Worm (Caenorhabditis elegans) whole organism, L4 larva: Measurements from ENCODE around the gene catp-8.
A peak's percentile ranks its signal among the peaks of the same experiment; 100 is the strongest.

Experiments
- F10B5.3 ChIP-seq: sonication (generic microtip); optimal IDR thresholded peaks from 2 replicates; lab custom pipeline; 2016; ENCODE audit warnings: mild to moderate bottlenecking, missing genetic modification characterization, missing compliant biosample characterization
- F26F4.8 ChIP-seq: fragments of 200-800 bp; sonication (Bioruptor generic); conservative IDR thresholded peaks from 2 replicates; pipeline ENCODE4 v1.3.6; 2022; ENCODE audit warnings: missing genetic modification characterization, missing compliant biosample characterization
- F44E2.7 ChIP-seq: fragments of 200-800 bp; sonication (Bioruptor generic); IDR thresholded peaks from 2 replicates; pipeline ENCODE4 v2.1.2; 2022; ENCODE audit warnings: missing genetic modification characterization, missing compliant biosample characterization
- F49E8.2 ChIP-seq: sonication (generic microtip); optimal IDR thresholded peaks from 2 replicates; lab custom pipeline; 2016; ENCODE audit warnings: missing compliant biosample characterization, mild to moderate bottlenecking, missing genetic modification characterization, borderline replicate concordance
- T26A8.4 ChIP-seq: fragments of 200-800 bp; sonication (Bioruptor generic); IDR thresholded peaks from 2 replicates; pipeline ENCODE4 v1.3.6; 2022; ENCODE audit warnings: missing genetic modification characterization, missing compliant biosample characterization
- Y5F2A.4 ChIP-seq: fragments of 200-800 bp; sonication (Bioruptor generic); optimal IDR thresholded peaks from 2 replicates; lab custom pipeline; 2018; ENCODE audit warnings: mild to moderate bottlenecking, missing genetic modification characterization, missing compliant biosample characterization
- Y75B8A.6 ChIP-seq: fragments of 200-800 bp; sonication (Bioruptor generic); IDR thresholded peaks from 2 replicates; pipeline ENCODE4 v1.3.6; 2022; ENCODE audit warnings: missing genetic modification reagents, missing genetic modification characterization, missing compliant biosample characterization
- ZK337.2 ChIP-seq: fragments of 200-800 bp; sonication (Bioruptor generic); IDR thresholded peaks from 2 replicates; pipeline ENCODE4 v1.3.6; 2022; ENCODE audit warnings: missing genetic modification reagents, missing genetic modification characterization, missing compliant biosample characterization
- aha-1 ChIP-seq: fragments of 150-350 bp; peaks from one replicate; lab custom pipeline; 2014; ENCODE audit warnings: missing biosample characterization, missing genetic modification characterization
- ama-1 ChIP-seq: fragments of 150-350 bp; optimal IDR thresholded peaks from 2 replicates; lab custom pipeline; 2014; ENCODE audit warnings: inconsistent platforms, mixed read lengths
- attf-4 ChIP-seq: sonication (generic microtip); optimal IDR thresholded peaks from 3 replicates; lab custom pipeline; 2017; ENCODE audit warnings: missing biosample characterization, missing genetic modification characterization
- ceh-28 ChIP-seq: fragments of 150-350 bp; optimal IDR thresholded peaks from 2 replicates; lab custom pipeline; 2014; ENCODE audit warnings: missing biosample characterization, missing genetic modification reagents, missing genetic modification characterization
- ceh-32 ChIP-seq: sonication (generic microtip); optimal IDR thresholded peaks from 2 replicates; lab custom pipeline; 2016; ENCODE audit warnings: mild to moderate bottlenecking, missing genetic modification characterization, missing compliant biosample characterization; ENCODE audit not compliant: poor library complexity
- ceh-82 ChIP-seq: sonication (generic microtip); optimal IDR thresholded peaks from 2 replicates; lab custom pipeline; 2017; ENCODE audit warnings: missing biosample characterization, missing genetic modification characterization
- ces-1 ChIP-seq: fragments of 150-350 bp; sonication (generic microtip); optimal IDR thresholded peaks from 4 replicates; lab custom pipeline; 2014; ENCODE audit warnings: missing biosample characterization, missing genetic modification reagents, missing genetic modification characterization
- daf-16 ChIP-seq, 3 experiments: sonication (generic microtip); optimal IDR thresholded peaks; 2 replicates each; lab custom pipeline; 2016 to 2017; ENCODE audit warnings: missing genetic modification characterization in 3 of 3, missing genetic modification reagents in 3 of 3, mild to moderate bottlenecking in 2 of 3, missing compliant biosample characterization in 2 of 3, missing biosample characterization in 1 of 3, moderate library complexity in 1 of 3
- daf-8 ChIP-seq: fragments of 200-800 bp; sonication (Bioruptor generic); IDR thresholded peaks from 2 replicates; pipeline ENCODE4 v1.3.6; 2022; ENCODE audit warnings: missing genetic modification characterization, missing compliant biosample characterization
- duxl-1 ChIP-seq: sonication (generic microtip); optimal IDR thresholded peaks from 2 replicates; lab custom pipeline; 2016; ENCODE audit warnings: mild to moderate bottlenecking, missing genetic modification characterization, moderate library complexity, missing compliant biosample characterization; ENCODE audit not compliant: poor library complexity
- egl-27 ChIP-seq: sonication (generic microtip); optimal IDR thresholded peaks from 3 replicates; lab custom pipeline; 2017; ENCODE audit warnings: missing biosample characterization, missing genetic modification reagents, missing genetic modification characterization
- egl-43 ChIP-seq: fragments of 200-800 bp; sonication (Bioruptor generic); IDR thresholded peaks from 2 replicates; pipeline ENCODE4 v1.3.6; 2022; ENCODE audit warnings: missing genetic modification reagents, missing genetic modification characterization, missing compliant biosample characterization
- fkh-10 ChIP-seq: fragments of 150-350 bp; optimal IDR thresholded peaks from 2 replicates; lab custom pipeline; 2014; ENCODE audit warnings: missing biosample characterization, missing genetic modification reagents, missing genetic modification characterization
- gei-8 ChIP-seq: fragments of 200-800 bp; sonication (Bioruptor generic); optimal IDR thresholded peaks from 2 replicates; lab custom pipeline; 2018; ENCODE audit warnings: mild to moderate bottlenecking, missing genetic modification characterization, missing compliant biosample characterization
- hlh-11 ChIP-seq: fragments of 200-800 bp; sonication (Bioruptor generic); optimal IDR thresholded peaks from 2 replicates; lab custom pipeline; 2018; ENCODE audit warnings: mild to moderate bottlenecking, missing genetic modification characterization, missing compliant biosample characterization
- hlh-30 ChIP-seq: sonication (generic microtip); optimal IDR thresholded peaks from 2 replicates; lab custom pipeline; 2017; ENCODE audit warnings: antibody characterized with exemption, mild to moderate bottlenecking, missing genetic modification characterization, missing compliant biosample characterization; ENCODE audit not compliant: insufficient read depth
- lim-7 ChIP-seq: fragments of 200-800 bp; sonication (Bioruptor generic); IDR thresholded peaks from 2 replicates; pipeline ENCODE4 v1.3.6; 2022; ENCODE audit warnings: missing genetic modification characterization, missing compliant biosample characterization
- lin-38 ChIP-seq: fragments of 200-800 bp; sonication (Bioruptor generic); IDR thresholded peaks from 2 replicates; pipeline ENCODE4 v1.3.6; 2022; ENCODE audit warnings: missing genetic modification reagents, missing genetic modification characterization, missing compliant biosample characterization
- lir-3 ChIP-seq: sonication (generic microtip); optimal IDR thresholded peaks from 2 replicates; lab custom pipeline; 2016; ENCODE audit warnings: mild to moderate bottlenecking, missing genetic modification characterization, missing compliant biosample characterization
- lsy-2 ChIP-seq, 2 experiments: fragments of 150-350 bp in 1 of 2; sonication (generic microtip) in 1 of 2; optimal IDR thresholded peaks; 2 replicates each; lab custom pipeline; 2014 to 2017; ENCODE audit warnings: missing biosample characterization in 2 of 2, missing genetic modification characterization in 2 of 2
- madf-5 ChIP-seq, 2 experiments: fragments of 200-800 bp; sonication (Bioruptor generic); IDR thresholded peaks; 2 replicates each; pipeline ENCODE4 v1.3.6; 2022; ENCODE audit warnings: missing compliant biosample characterization in 2 of 2, missing genetic modification characterization in 2 of 2
- mes-2 ChIP-seq: sonication (generic microtip); optimal IDR thresholded peaks from 2 replicates; lab custom pipeline; 2016; ENCODE audit warnings: missing genotype, mild to moderate bottlenecking, missing genetic modification characterization, missing compliant biosample characterization; ENCODE audit not compliant: poor library complexity, severe bottlenecking
- nhr-11 ChIP-seq: fragments of 150-350 bp; optimal IDR thresholded peaks from 2 replicates; lab custom pipeline; 2014; ENCODE audit warnings: missing biosample characterization, missing genetic modification characterization
- nhr-237 ChIP-seq: sonication (generic microtip); optimal IDR thresholded peaks from 2 replicates; lab custom pipeline; 2017; ENCODE audit warnings: missing biosample characterization, missing genetic modification characterization
- nhr-25 ChIP-seq: sonication (generic microtip); optimal IDR thresholded peaks from 2 replicates; lab custom pipeline; 2017; ENCODE audit warnings: missing genetic modification characterization, mild to moderate bottlenecking, missing compliant biosample characterization, antibody characterized with exemption, moderate library complexity, borderline replicate concordance; ENCODE audit not compliant: insufficient read depth
- nhr-28 ChIP-seq: fragments of 150-350 bp; optimal IDR thresholded peaks from 2 replicates; lab custom pipeline; 2014; ENCODE audit warnings: missing biosample characterization, missing genetic modification characterization
- nhr-41 ChIP-seq: fragments of 200-800 bp; sonication (Bioruptor generic); IDR thresholded peaks from 2 replicates; pipeline ENCODE4 v1.3.6; 2022; ENCODE audit warnings: missing genetic modification reagents, missing genetic modification characterization, missing compliant biosample characterization
- nhr-42 ChIP-seq: fragments of 200-800 bp; sonication (Bioruptor generic); IDR thresholded peaks from 2 replicates; pipeline ENCODE4 v1.3.6; 2022; ENCODE audit warnings: missing genetic modification characterization, missing compliant biosample characterization
- nhr-48 ChIP-seq: sonication (generic microtip); optimal IDR thresholded peaks from 2 replicates; lab custom pipeline; 2016; ENCODE audit warnings: mild to moderate bottlenecking, missing genetic modification characterization, missing compliant biosample characterization
- nhr-6 ChIP-seq: fragments of 150-350 bp; optimal IDR thresholded peaks from 2 replicates; lab custom pipeline; 2014; ENCODE audit warnings: missing biosample characterization, missing genetic modification characterization
- nhr-76 ChIP-seq: fragments of 150-350 bp; optimal IDR thresholded peaks from 2 replicates; lab custom pipeline; 2014; ENCODE audit warnings: missing biosample characterization, missing genetic modification characterization
- nhr-77 ChIP-seq: fragments of 150-350 bp; optimal IDR thresholded peaks from 2 replicates; lab custom pipeline; 2014; ENCODE audit warnings: missing biosample characterization, missing genetic modification characterization
- saeg-2 ChIP-seq: fragments of 200-800 bp; sonication (Bioruptor generic); IDR thresholded peaks from 2 replicates; pipeline ENCODE4 v1.3.6; 2022; ENCODE audit warnings: missing genetic modification reagents, missing genetic modification characterization, missing compliant biosample characterization
- set-16 ChIP-seq: fragments of 200-800 bp; sonication (Bioruptor generic); IDR thresholded peaks from 2 replicates; pipeline ENCODE4 v1.3.6; 2022; ENCODE audit warnings: missing genetic modification reagents, missing genetic modification characterization, missing compliant biosample characterization
- tag-97 ChIP-seq: fragments of 200-800 bp; sonication (Bioruptor generic); IDR thresholded peaks from 2 replicates; pipeline ENCODE4 v1.3.6; 2022; ENCODE audit warnings: missing genetic modification characterization, missing compliant biosample characterization
- unc-130 ChIP-seq: sonication (generic microtip); optimal IDR thresholded peaks from 2 replicates; lab custom pipeline; 2016; ENCODE audit warnings: missing genetic modification reagents, missing genetic modification characterization, missing compliant biosample characterization
- unc-39 ChIP-seq: sonication (generic microtip); optimal IDR thresholded peaks from 2 replicates; lab custom pipeline; 2017; ENCODE audit warnings: missing biosample characterization, missing genetic modification characterization
- unc-62 ChIP-seq, 3 experiments: fragments of 150-350 bp in 1 of 3; sonication (generic microtip); optimal IDR thresholded peaks in 2 of 3; peaks in 1 of 3; 1 replicate in 1 of 3; 2 replicates in 2 of 3; lab custom pipeline; 2014 to 2017; ENCODE audit warnings: missing biosample characterization in 3 of 3, missing genetic modification characterization in 3 of 3, missing genetic modification reagents in 3 of 3, missing genotype in 1 of 3
- zfp-2 ChIP-seq: sonication (generic microtip); optimal IDR thresholded peaks from 2 replicates; lab custom pipeline; 2016; ENCODE audit warnings: mild to moderate bottlenecking, missing genetic modification characterization, missing compliant biosample characterization
- zip-11 ChIP-seq: fragments of 200-800 bp; sonication (Bioruptor generic); IDR thresholded peaks from 2 replicates; pipeline ENCODE4 v1.3.6; 2022; ENCODE audit warnings: missing genetic modification characterization, missing compliant biosample characterization
- zip-2 ChIP-seq: fragments of 150-350 bp; optimal IDR thresholded peaks from 2 replicates; lab custom pipeline; 2014; ENCODE audit warnings: missing biosample characterization, missing genetic modification characterization
- ztf-11 ChIP-seq: fragments of 150-350 bp; optimal IDR thresholded peaks from 2 replicates; lab custom pipeline; 2014; ENCODE audit warnings: missing biosample characterization, missing genetic modification characterization
- ztf-7 ChIP-seq: fragments of 150-350 bp; optimal IDR thresholded peaks from 2 replicates; lab custom pipeline; 2014; ENCODE audit warnings: missing biosample characterization, missing genetic modification characterization

catp-8 gene

ce11 chrIV:11524241-11524692, 45.2 kb upstream of the catp-8 start, which contains the start of gene mep-1 (continued):
- TF ChIP-seq unc-39 (tag; lab: Kevin White, UChicago) (no peak), saeg-2 (GFP tag; lab: Robert Waterston, UW) (0 out of 2 replicates have a peak, but pooled peaks have one; percentile 41), nhr-77 (tag; lab: Kevin White, UChicago) (peak; percentile 12), lir-3 (tag; lab: Kevin White, UChicago) (peak; percentile 71), nhr-11 (peak; percentile 73), unc-130 (no peak), F49E8.2 (no peak), zip-2 (tag; lab: Kevin White, UChicago) (no peak), mes-2 (tag; lab: Kevin White, UChicago) (peak; percentile 66), zfp-2 (tag; lab: Kevin White, UChicago) (no peak), hlh-11 (peak; percentile 86), ama-1 (lab: Kevin White, UChicago) (peak; percentile 71), egl-27 (tag; lab: Kevin White, UChicago) (no peak), ceh-28 (tag; lab: Kevin White, UChicago) (no peak), T26A8.4 (GFP tag; lab: Robert Waterston, UW) (peak; percentile 57), nhr-48 (tag; lab: Kevin White, UChicago) (no peak), Y5F2A.4 (GFP tag; lab: Kevin White, UChicago) (no peak), ces-1 (no peak), attf-4 (tag; lab: Kevin White, UChicago) (no peak), gei-8 (GFP tag; lab: Kevin White, UChicago) (no peak), Y75B8A.6 (GFP tag; lab: Robert Waterston, UW) (no peak), fkh-10 (GFP tag; lab: Kevin White, UChicago) (peak; percentile 4), set-16 (GFP tag; lab: Robert Waterston, UW) (peak; percentile 98), ceh-32 (no peak), ztf-7 (tag; lab: Kevin White, UChicago) (no peak), zip-11 (GFP tag; lab: Robert Waterston, UW) (no peak), nhr-42 (GFP tag; lab: Robert Waterston, UW) (0 out of 2 replicates have a peak, but pooled peaks have one; percentile 66), F10B5.3 (peak; percentile 15), nhr-237 (tag; lab: Kevin White, UChicago) (no peak), lin-38 (GFP tag; lab: Robert Waterston, UW) (peak; percentile 66), nhr-25 (tag; lab: Kevin White, UChicago) (peak; percentile 51), hlh-30 (peak; percentile 6), ZK337.2 (GFP tag; lab: Robert Waterston, UW) (no peak), madf-5 (GFP tag; IDR thresholded peaks at IDR 0.05; lab: Robert Waterston, UW) (no peak), lsy-2 (tag; optimal IDR thresholded peaks at IDR 0.05; lab: Kevin White, UChicago) (peak; percentile 3 to 76), daf-16 (GFP tag; optimal IDR thresholded peaks at IDR 0.05; lab: Kevin White, UChicago) (no peak), daf-16 (tag; optimal IDR thresholded peaks at IDR 0.05; lab: Kevin White, UChicago) (no peak), aha-1 (tag; lab: Kevin White, UChicago) (peak; percentile 98), daf-8 (GFP tag; lab: Robert Waterston, UW) (no peak), ceh-82 (tag; lab: Kevin White, UChicago) (no peak), lim-7 (GFP tag; lab: Robert Waterston, UW) (peak; percentile 59; the same call in 1 of the 2 replicates), nhr-28 (tag; lab: Kevin White, UChicago) (no peak), F44E2.7 (GFP tag; lab: Robert Waterston, UW) (no peak), nhr-6 (peak; percentile 83), ztf-11 (tag; lab: Kevin White, UChicago) (no peak), unc-62 (GFP tag; optimal IDR thresholded peaks at IDR 0.05 in 1 of 2; lab: Kevin White, UChicago) (no peak), unc-62 (tag; optimal IDR thresholded peaks at IDR 0.05; lab: Kevin White, UChicago) (no peak), nhr-76 (tag; lab: Kevin White, UChicago) (no peak), F26F4.8 (GFP tag; lab: Robert Waterston, UW) (no peak), egl-43 (GFP tag; lab: Robert Waterston, UW) (peak; percentile 67), tag-97 (GFP tag; lab: Robert Waterston, UW) (no peak), nhr-41 (GFP tag; lab: Robert Waterston, UW) (no peak), duxl-1 (peak; percentile 33)
